Worm (Caenorhabditis elegans) whole organism, L4 larva: ENCODE results near the gene srlf-28.

Experiments used
- ceh-28 ChIP-seq: fragments of 150-350 bp; optimal IDR thresholded peaks from 2 replicates; lab custom pipeline; 2014; ENCODE audit warnings: missing biosample characterization, missing genetic modification reagents, missing genetic modification characterization
- nhr-11 ChIP-seq: fragments of 150-350 bp; optimal IDR thresholded peaks from 2 replicates; lab custom pipeline; 2014; ENCODE audit warnings: missing biosample characterization, missing genetic modification characterization
- nhr-25 ChIP-seq: sonication (generic microtip); optimal IDR thresholded peaks from 2 replicates; lab custom pipeline; 2017; ENCODE audit warnings: missing genetic modification characterization, mild to moderate bottlenecking, missing compliant biosample characterization, antibody characterized with exemption, moderate library complexity, borderline replicate concordance; ENCODE audit not compliant: insufficient read depth
- spr-1 ChIP-seq: sonication (generic microtip); optimal IDR thresholded peaks from 2 replicates; lab custom pipeline; 2016; ENCODE audit warnings: mild to moderate bottlenecking, missing genetic modification characterization, missing compliant biosample characterization
- zip-11 ChIP-seq: fragments of 200-800 bp; sonication (Bioruptor generic); IDR thresholded peaks from 2 replicates; pipeline ENCODE4 v1.3.6; 2022; ENCODE audit warnings: missing genetic modification characterization, missing compliant biosample characterization

DNA sequence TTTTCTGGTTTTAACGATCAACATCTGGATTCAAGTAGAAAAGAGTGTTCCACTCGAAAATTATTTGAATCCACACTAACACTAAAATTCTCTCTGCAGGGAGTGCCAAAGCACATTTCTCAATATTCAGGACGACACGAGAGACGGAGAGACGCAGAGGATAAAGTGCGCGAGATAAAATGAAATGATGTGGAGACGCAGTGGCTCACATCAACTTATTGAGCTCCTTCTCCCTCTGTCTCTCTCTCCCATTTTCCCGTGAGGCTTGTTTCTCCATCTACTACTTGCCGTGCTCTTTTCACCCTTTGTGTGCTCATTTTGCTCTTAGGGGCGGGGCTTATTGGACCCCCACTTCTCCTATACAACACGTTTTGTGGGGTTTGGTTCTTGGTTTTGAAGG lies 12.5 kb upstream of the srlf-28 start:
- TF ChIP-seq nhr-25 (no peak), zip-11 (GFP tag; lab: Robert Waterston, UW) (no peak), ceh-28 (tag; lab: Kevin White, UChicago) (no peak), nhr-11 (tag; lab: Kevin White, UChicago) (no peak), spr-1 (no peak)
